Fruit fly (Drosophila melanogaster): ENCODE data around the gene tomboy20.
A peak's percentile ranks its signal among the peaks of the same experiment; 100 is the strongest.

tomboy20 gene

dm6 chr3R:10775246-10775645, 39.5 kb upstream of the tomboy20 start (continued):
- no peak for TF ChIP-seq TFAM (GFP tag; optimal IDR thresholded peaks at IDR 0.05)
- TF ChIP-seq stc (GFP tag; IDR thresholded peaks at IDR 0.05): no peak
- TF ChIP-seq CG2712 (tag; optimal IDR thresholded peaks at IDR 0.05): no peak
- no peak for TF ChIP-seq CG11085 (GFP tag; IDR thresholded peaks at IDR 0.05)
- TF ChIP-seq zfh2 (GFP tag; optimal IDR thresholded peaks at IDR 0.05): no peak
- no peak for TF ChIP-seq yki (optimal IDR thresholded peaks at IDR 0.05)
- TF ChIP-seq E2f1 (GFP tag; IDR thresholded peaks at IDR 0.05): 0 out of 2 replicates have a peak, but pooled peaks have one; percentile 17
- TF ChIP-seq Optix (GFP tag; IDR thresholded peaks at IDR 0.05): no peak
- TF ChIP-seq pnt (GFP tag; optimal IDR thresholded peaks at IDR 0.05): no peak
- TF ChIP-seq sd (tag; optimal IDR thresholded peaks at IDR 0.05): no peak
- TF ChIP-seq CG14860 (GFP tag; IDR thresholded peaks at IDR 0.05; ENCODE audit: partially characterized antibody): no peak
- TF ChIP-seq Tbp (GFP tag; optimal IDR thresholded peaks at IDR 0.05): no peak
- no peak for TF ChIP-seq caup (GFP tag; optimal IDR thresholded peaks at IDR 0.05; ENCODE audit: severe bottlenecking)
- no peak for TF ChIP-seq CG8290 (GFP tag; optimal IDR thresholded peaks at IDR 0.05)
- peak in 1 of 2 experiments; percentile 14 for TF ChIP-seq CG8290 (tag; optimal IDR thresholded peaks at IDR 0.05)
- no peak for TF ChIP-seq CG9932 (GFP tag; IDR thresholded peaks at IDR 0.05)
- 0 out of 3 replicates have a peak, but pooled peaks have one; percentile 38 for TF ChIP-seq H15 (GFP tag; IDR thresholded peaks at IDR 0.05)
- no peak for TF ChIP-seq eyg (GFP tag; optimal IDR thresholded peaks at IDR 0.05)
- no peak for TF ChIP-seq fru (optimal IDR thresholded peaks at IDR 0.05)
- no peak for TF ChIP-seq Lhr (GFP tag; optimal IDR thresholded peaks at IDR 0.05)
- no peak for TF ChIP-seq CG4404 (GFP tag; IDR thresholded peaks at IDR 0.05)
- TF ChIP-seq pfk (GFP tag; optimal IDR thresholded peaks at IDR 0.05): no peak
- TF ChIP-seq CG3281 (GFP tag; optimal IDR thresholded peaks at IDR 0.05): no peak
- no peak for TF ChIP-seq peb (GFP tag; IDR thresholded peaks at IDR 0.05)
- TF ChIP-seq gsb (GFP tag; IDR thresholded peaks at IDR 0.05): no peak
- TF ChIP-seq Meics (GFP tag; optimal IDR thresholded peaks at IDR 0.05): no peak
- TF ChIP-seq CG2875 (GFP tag; optimal IDR thresholded peaks at IDR 0.05): peak; percentile 7
- TF ChIP-seq Sry-β (GFP tag; optimal IDR thresholded peaks at IDR 0.05): no peak
- no peak for TF ChIP-seq CG33557 (GFP tag; optimal IDR thresholded peaks at IDR 0.05)
- no peak for TF ChIP-seq tup (GFP tag; optimal IDR thresholded peaks at IDR 0.05)
- no peak for TF ChIP-seq danr (GFP tag; IDR thresholded peaks at IDR 0.05)
- no peak for TF ChIP-seq chif (GFP tag; optimal IDR thresholded peaks at IDR 0.05)
- no peak for TF ChIP-seq CG11695 (GFP tag; IDR thresholded peaks at IDR 0.05)
- no peak for TF ChIP-seq CG5245 (GFP tag; optimal IDR thresholded peaks at IDR 0.05)
- TF ChIP-seq sim (GFP tag; IDR thresholded peaks at IDR 0.05): no peak
- no peak for TF ChIP-seq MBD-R2 (GFP tag; IDR thresholded peaks at IDR 0.05)
- TF ChIP-seq CG4730 (GFP tag; IDR thresholded peaks at IDR 0.05): no peak
- no peak for TF ChIP-seq emc (GFP tag; optimal IDR thresholded peaks at IDR 0.05)
- TF ChIP-seq CG11560 (tag; IDR thresholded peaks at IDR 0.05): no peak
- no peak for TF ChIP-seq CG18262 (tag; optimal IDR thresholded peaks at IDR 0.05)
- TF ChIP-seq dmrt99B (tag; optimal IDR thresholded peaks at IDR 0.05): no peak
- TF ChIP-seq phol (tag; optimal IDR thresholded peaks at IDR 0.05): peak; percentile 13
- TF ChIP-seq pan (optimal IDR thresholded peaks at IDR 0.05): no peak
- TF ChIP-seq pan (GFP tag; optimal IDR thresholded peaks at IDR 0.05 in 1 of 2, IDR thresholded peaks at IDR 0.05 in 1 of 2): peak in 1 of 2 experiments; percentile 16
- no peak for TF ChIP-seq CG13894 (tag; optimal IDR thresholded peaks at IDR 0.05)
- peak; percentile 41; the same call in 1 of the 3 replicates for TF ChIP-seq dysf (GFP tag; IDR thresholded peaks at IDR 0.05)
- no peak for TF ChIP-seq B-H2 (GFP tag; optimal IDR thresholded peaks at IDR 0.05)
- TF ChIP-seq lov (optimal IDR thresholded peaks at IDR 0.05): no peak
- no peak for TF ChIP-seq lov (GFP tag; IDR thresholded peaks at IDR 0.05)
- TF ChIP-seq her (GFP tag; optimal IDR thresholded peaks at IDR 0.05): no peak
- TF ChIP-seq ERR (GFP tag; optimal IDR thresholded peaks at IDR 0.05): no peak
- TF ChIP-seq Usf (GFP tag; optimal IDR thresholded peaks at IDR 0.05): no peak
- no peak for TF ChIP-seq CG10565 (GFP tag; optimal IDR thresholded peaks at IDR 0.05)
- no peak for TF ChIP-seq CG16813 (GFP tag; IDR thresholded peaks at IDR 0.05; ENCODE audit: partially characterized antibody)

Data from whole organism, embryonic.